Fruit fly (Drosophila melanogaster): ENCODE measurements around the gene CG4239.

CG4239 gene

DNA sequence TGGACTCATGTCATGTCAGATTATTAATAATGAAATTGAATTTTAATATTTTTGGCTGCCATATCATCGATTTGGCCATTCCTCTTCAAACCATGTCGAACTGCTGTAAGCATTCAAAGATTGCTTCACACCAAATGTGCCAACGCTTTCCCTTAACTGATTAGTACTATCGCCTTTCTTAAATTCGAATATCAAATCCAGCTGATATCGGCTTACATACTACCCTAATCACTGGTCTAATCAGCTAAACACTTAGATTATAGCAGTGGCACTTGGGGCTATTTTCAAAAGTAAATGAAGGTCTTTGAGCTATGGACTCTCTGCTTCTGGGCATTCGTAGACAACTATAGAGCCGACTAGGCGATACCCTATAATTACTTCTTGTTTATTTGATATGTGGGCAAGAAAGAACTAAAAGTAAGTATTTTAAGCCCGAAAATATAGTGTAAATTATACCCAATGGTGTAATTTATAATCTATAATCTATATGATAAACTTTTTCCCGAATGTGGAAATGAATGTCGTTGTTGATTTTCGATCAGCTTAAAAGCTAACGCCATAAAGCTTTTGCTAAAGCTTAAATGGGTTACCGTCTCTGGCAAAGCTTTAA, 18.8 kb downstream of the CG4239 start (continued):
- peak; percentile 79 for TF ChIP-seq caup (GFP tag; optimal IDR thresholded peaks at IDR 0.05; ENCODE audit: severe bottlenecking)
- TF ChIP-seq Bdp1 (GFP tag; optimal IDR thresholded peaks at IDR 0.05): peak; percentile 18
- TF ChIP-seq Dad (GFP tag; optimal IDR thresholded peaks at IDR 0.05): peak; percentile 43
- TF ChIP-seq CTCF (GFP tag; optimal IDR thresholded peaks at IDR 0.05): no peak
- no peak for TF ChIP-seq dati (GFP tag; IDR thresholded peaks at IDR 0.05)
- TF ChIP-seq CG5245 (GFP tag; optimal IDR thresholded peaks at IDR 0.05): peak; percentile 49
- 0 out of 3 replicates have a peak, but pooled peaks have one; percentile 37 for TF ChIP-seq ken (GFP tag; IDR thresholded peaks at IDR 0.05)
- peak; percentile 81 for TF ChIP-seq lmd (GFP tag; IDR thresholded peaks at IDR 0.05)
- TF ChIP-seq HHEX (GFP tag; optimal IDR thresholded peaks at IDR 0.05): peak; percentile 77
- no peak for TF ChIP-seq Spps (tag; optimal IDR thresholded peaks at IDR 0.05)
- no peak for TF ChIP-seq Dll (GFP tag; IDR thresholded peaks at IDR 0.05; ENCODE audit: partially characterized antibody)
- TF ChIP-seq CG17568 (GFP tag; optimal IDR thresholded peaks at IDR 0.05): no peak
- TF ChIP-seq CG14014 (GFP tag; IDR thresholded peaks at IDR 0.05): peak; percentile 71
- TF ChIP-seq CG9727 (GFP tag; optimal IDR thresholded peaks at IDR 0.05): peak; percentile 75
- peak; percentile 44 for TF ChIP-seq corto (GFP tag; optimal IDR thresholded peaks at IDR 0.05)
- peak; percentile 36 for TF ChIP-seq her (GFP tag; optimal IDR thresholded peaks at IDR 0.05)
- no peak for TF ChIP-seq wek (GFP tag; optimal IDR thresholded peaks at IDR 0.05)
- peak; percentile 85 for TF ChIP-seq Ada2b (GFP tag; IDR thresholded peaks at IDR 0.05)
- no peak for TF ChIP-seq Blimp-1 (GFP tag; optimal IDR thresholded peaks at IDR 0.05)
- peak; percentile 26 for TF ChIP-seq ERR (GFP tag; optimal IDR thresholded peaks at IDR 0.05)
- TF ChIP-seq tx (GFP tag; optimal IDR thresholded peaks at IDR 0.05): peak; percentile 53
- TF ChIP-seq dimm (GFP tag; IDR thresholded peaks at IDR 0.05): no peak
- peak; percentile 91 for TF ChIP-seq CG2120 (GFP tag; optimal IDR thresholded peaks at IDR 0.05)
- peak; percentile 84 for TF ChIP-seq grau (tag; optimal IDR thresholded peaks at IDR 0.05)
- TF ChIP-seq CrebB (tag; optimal IDR thresholded peaks at IDR 0.05): peak; percentile 76
- peak; percentile 23; the same call in 1 of the 2 replicates for TF ChIP-seq sim (GFP tag; IDR thresholded peaks at IDR 0.05)
- TF ChIP-seq kah (GFP tag; optimal IDR thresholded peaks at IDR 0.05): peak; percentile 33
- no peak for TF ChIP-seq B-H2 (GFP tag; optimal IDR thresholded peaks at IDR 0.05)
- peak; percentile 84 for TF ChIP-seq tgo (GFP tag; IDR thresholded peaks at IDR 0.05)
- TF ChIP-seq dmrt99B (tag; optimal IDR thresholded peaks at IDR 0.05): peak; percentile 86
- TF ChIP-seq Vsx1 (GFP tag; optimal IDR thresholded peaks at IDR 0.05): no peak
- 0 out of 2 replicates have a peak, but pooled peaks have one; percentile 36 for TF ChIP-seq toy (GFP tag; IDR thresholded peaks at IDR 0.05)
- no peak for TF ChIP-seq CG4360 (GFP tag; IDR thresholded peaks at IDR 0.05)
- TF ChIP-seq gce (GFP tag; IDR thresholded peaks at IDR 0.05): peak; percentile 46; the same call in 1 of the 3 replicates
- TF ChIP-seq ATbp (GFP tag; optimal IDR thresholded peaks at IDR 0.05): peak; percentile 75
- TF ChIP-seq Trl (optimal IDR thresholded peaks at IDR 0.05): no peak
- TF ChIP-seq Trl (GFP tag; optimal IDR thresholded peaks at IDR 0.05): peak; percentile 51
- TF ChIP-seq CG7271 (tag; optimal IDR thresholded peaks at IDR 0.05): no peak
- peak; percentile 28; the same call in 2 of the 3 replicates for TF ChIP-seq zfh1 (GFP tag; IDR thresholded peaks at IDR 0.05)
- no peak for TF ChIP-seq cg (GFP tag; optimal IDR thresholded peaks at IDR 0.05)
- TF ChIP-seq twi (tag; optimal IDR thresholded peaks at IDR 0.05): no peak
- no peak for TF ChIP-seq fd102C (GFP tag; optimal IDR thresholded peaks at IDR 0.05)
- TF ChIP-seq CG17829 (tag; optimal IDR thresholded peaks at IDR 0.05): no peak
- peak; percentile 61 for TF ChIP-seq run (tag; optimal IDR thresholded peaks at IDR 0.05)
- TF ChIP-seq CG32767 (GFP tag; IDR thresholded peaks at IDR 0.05): peak; percentile 76
- TF ChIP-seq croc (GFP tag; conservative IDR thresholded peaks at IDR 0.05): no peak
- TF ChIP-seq bowl (GFP tag; IDR thresholded peaks at IDR 0.05): peak; percentile 43; the same call in 1 of the 2 replicates
- no peak for TF ChIP-seq sqz (GFP tag; optimal IDR thresholded peaks at IDR 0.05)
- TF ChIP-seq CG33557 (GFP tag; optimal IDR thresholded peaks at IDR 0.05): no peak
- peak; percentile 15 for TF ChIP-seq CG11398 (GFP tag; optimal IDR thresholded peaks at IDR 0.05)
- TF ChIP-seq row (GFP tag; IDR thresholded peaks at IDR 0.05): peak; percentile 92

Data from whole organism, embryonic.